Fruit fly (Drosophila melanogaster) whole organism, embryonic: Measurements from ENCODE around the gene Ptp10D.

Experiments used
- ATbp ChIP-seq: fragments of 200-800 bp; sonication (Bioruptor generic); optimal IDR thresholded peaks from 2 replicates; lab custom pipeline; 2017; ENCODE audit warnings: missing biosample characterization, mild to moderate bottlenecking, missing genetic modification characterization, missing genetic modification reagents
- BtbVII ChIP-seq: fragments of 200-800 bp; sonication (Bioruptor generic); optimal IDR thresholded peaks from 3 replicates; lab custom pipeline; 2017; ENCODE audit warnings: missing biosample characterization, mild to moderate bottlenecking, missing genetic modification characterization
- CG10209 ChIP-seq: fragments of 200-800 bp; sonication (Bioruptor generic); optimal IDR thresholded peaks from 3 replicates; lab custom pipeline; 2017; ENCODE audit warnings: missing biosample characterization, mild to moderate bottlenecking, missing genetic modification characterization, missing genetic modification reagents
- CG10274 ChIP-seq: fragments of 200-800 bp; sonication (Bioruptor generic); optimal IDR thresholded peaks from 3 replicates; lab custom pipeline; 2017; ENCODE audit warnings: missing biosample characterization, mild to moderate bottlenecking, missing genetic modification characterization
- CG10321 ChIP-seq: fragments of 200-800 bp; sonication (Bioruptor generic); IDR thresholded peaks from 2 replicates; pipeline ENCODE4 v1.3.6; 2022; ENCODE audit warnings: missing biosample characterization, missing genetic modification characterization
- CG12659 ChIP-seq: fragments of 200-800 bp; sonication (Bioruptor generic); optimal IDR thresholded peaks from 3 replicates; lab custom pipeline; 2017; ENCODE audit warnings: mild to moderate bottlenecking, missing biosample characterization, missing genetic modification reagents, missing genetic modification characterization
- CG13424 ChIP-seq: fragments of 200-800 bp; sonication (Bioruptor generic); optimal IDR thresholded peaks from 2 replicates; lab custom pipeline; 2019; ENCODE audit warnings: missing biosample characterization, mild to moderate bottlenecking, missing genetic modification characterization, moderate library complexity
- CG14014 ChIP-seq: fragments of 200-800 bp; sonication (Bioruptor generic); IDR thresholded peaks from 2 replicates; pipeline ENCODE4 v1.3.6; 2022; ENCODE audit warnings: missing biosample characterization, missing genetic modification characterization
- CG14050 ChIP-seq: fragments of 200-800 bp; sonication (Bioruptor generic); IDR thresholded peaks from 3 replicates; pipeline ENCODE4 v1.3.6; 2022; ENCODE audit warnings: missing biosample characterization, missing genetic modification characterization
- CG15601 ChIP-seq: fragments of 200-800 bp; sonication (Bioruptor generic); optimal IDR thresholded peaks from 3 replicates; lab custom pipeline; 2019; ENCODE audit warnings: missing biosample characterization, mild to moderate bottlenecking, missing genetic modification characterization, moderate library complexity
- CG17359 ChIP-seq: fragments of 200-800 bp; sonication (Bioruptor generic); optimal IDR thresholded peaks from 3 replicates; lab custom pipeline; 2018; ENCODE audit warnings: missing biosample characterization, mild to moderate bottlenecking, missing genetic modification characterization, moderate library complexity
- CG2129 ChIP-seq: fragments of 200-800 bp; sonication (Bioruptor generic); IDR thresholded peaks from 2 replicates; pipeline ENCODE4 v1.3.6; 2022; ENCODE audit warnings: missing biosample characterization, missing genetic modification characterization; ENCODE audit not compliant: partially characterized antibody
- CG2875 ChIP-seq: fragments of 200-800 bp; sonication (Bioruptor generic); optimal IDR thresholded peaks from 2 replicates; lab custom pipeline; 2017; ENCODE audit warnings: missing biosample characterization, mild to moderate bottlenecking, missing genetic modification characterization, missing genetic modification reagents
- CG30431 ChIP-seq: fragments of 200-800 bp; sonication (Bioruptor generic); optimal IDR thresholded peaks from 2 replicates; lab custom pipeline; 2017; ENCODE audit warnings: missing biosample characterization, missing genetic modification characterization
- CG3995 ChIP-seq: fragments of 200-800 bp; sonication (Bioruptor generic); optimal IDR thresholded peaks from 3 replicates; lab custom pipeline; 2016; ENCODE audit warnings: missing biosample characterization, missing genetic modification characterization
- CG4328 ChIP-seq: fragments of 200-800 bp; sonication (Bioruptor generic); optimal IDR thresholded peaks from 3 replicates; lab custom pipeline; 2017; ENCODE audit warnings: missing biosample characterization, missing genetic modification reagents, missing genetic modification characterization
- CG4854 ChIP-seq: fragments of 200-800 bp; sonication (Bioruptor generic); optimal IDR thresholded peaks from 2 replicates; lab custom pipeline; 2016; ENCODE audit warnings: missing biosample characterization, missing genetic modification characterization, inconsistent platforms
- CG6254 ChIP-seq: fragments of 200-800 bp; sonication (Bioruptor generic); optimal IDR thresholded peaks from 3 replicates; lab custom pipeline; 2017; ENCODE audit warnings: mild to moderate bottlenecking, missing biosample characterization, missing genetic modification reagents, missing genetic modification characterization
- CG6765 ChIP-seq: fragments of 200-800 bp; sonication (Bioruptor generic); optimal IDR thresholded peaks from 3 replicates; lab custom pipeline; 2017; ENCODE audit warnings: missing biosample characterization, mild to moderate bottlenecking, missing genetic modification characterization
- CG7839 ChIP-seq: fragments of 200-800 bp; sonication (Bioruptor generic); optimal IDR thresholded peaks from 3 replicates; lab custom pipeline; 2018; ENCODE audit warnings: missing biosample characterization, mild to moderate bottlenecking, missing genetic modification characterization, moderate library complexity
- CG8388 ChIP-seq: fragments of 200-800 bp; sonication (Bioruptor generic); optimal IDR thresholded peaks from 2 replicates; lab custom pipeline; 2019; ENCODE audit warnings: missing biosample characterization, mild to moderate bottlenecking, missing genetic modification characterization, moderate library complexity
- CG8944 ChIP-seq: fragments of 200-800 bp; sonication (Bioruptor generic); optimal IDR thresholded peaks from 3 replicates; lab custom pipeline; 2016; ENCODE audit warnings: missing biosample characterization, missing genetic modification characterization
- CG9727 ChIP-seq: fragments of 200-800 bp; sonication (Bioruptor generic); optimal IDR thresholded peaks from 3 replicates; lab custom pipeline; 2017; ENCODE audit warnings: missing biosample characterization, mild to moderate bottlenecking, missing genetic modification characterization
- CkIIα-i1 ChIP-seq: fragments of 200-800 bp; sonication (Bioruptor generic); IDR thresholded peaks from 2 replicates; pipeline ENCODE4 v1.3.6; 2022; ENCODE audit warnings: missing biosample characterization, missing genetic modification characterization
- Fer2 ChIP-seq: fragments of 200-800 bp; sonication (Bioruptor generic); optimal IDR thresholded peaks from 2 replicates; lab custom pipeline; 2018; ENCODE audit warnings: missing biosample characterization, mild to moderate bottlenecking, missing genetic modification characterization, moderate library complexity
- HLH4C ChIP-seq: fragments of 200-800 bp; sonication (Bioruptor generic); IDR thresholded peaks from 3 replicates; pipeline ENCODE4 v1.3.6; 2022; ENCODE audit warnings: missing biosample characterization, missing genetic modification characterization; ENCODE audit not compliant: partially characterized antibody
- Hr3 ChIP-seq: fragments of 200-800 bp; sonication (Bioruptor generic); optimal IDR thresholded peaks from 3 replicates; lab custom pipeline; 2016; ENCODE audit warnings: missing biosample characterization, missing genetic modification characterization
- Myb ChIP-seq: fragments of 200-800 bp; sonication (Bioruptor generic); optimal IDR thresholded peaks from 2 replicates; lab custom pipeline; 2016; ENCODE audit warnings: missing biosample characterization, missing genetic modification characterization
- NC2α ChIP-seq: fragments of 200-800 bp; sonication (Bioruptor generic); optimal IDR thresholded peaks from 2 replicates; lab custom pipeline; 2016; ENCODE audit warnings: missing biosample characterization, missing genetic modification characterization
- NfI ChIP-seq: fragments of 200-800 bp; sonication (Bioruptor generic); optimal IDR thresholded peaks from 3 replicates; lab custom pipeline; 2018; ENCODE audit warnings: missing biosample characterization, mild to moderate bottlenecking, missing genetic modification characterization, moderate library complexity
- Vsx1 ChIP-seq: fragments of 200-800 bp; sonication (Bioruptor generic); optimal IDR thresholded peaks from 2 replicates; lab custom pipeline; 2017; ENCODE audit warnings: missing biosample characterization, mild to moderate bottlenecking, missing genetic modification characterization, missing genetic modification reagents
- ab ChIP-seq: fragments of 200-800 bp; sonication (Bioruptor generic); optimal IDR thresholded peaks from 2 replicates; lab custom pipeline; 2016; ENCODE audit warnings: missing biosample characterization, missing genetic modification characterization
- bbx ChIP-seq: fragments of 200-800 bp; sonication (Bioruptor generic); IDR thresholded peaks from 2 replicates; pipeline ENCODE4 v1.3.6; 2022; ENCODE audit warnings: missing biosample characterization, missing genetic modification characterization; ENCODE audit not compliant: partially characterized antibody
- caup ChIP-seq: fragments of 200-800 bp; sonication (Bioruptor generic); optimal IDR thresholded peaks from 3 replicates; lab custom pipeline; 2017; ENCODE audit warnings: missing biosample characterization, mild to moderate bottlenecking, missing genetic modification characterization, moderate library complexity; ENCODE audit not compliant: severe bottlenecking
- croc ChIP-seq: fragments of 200-800 bp; sonication (Bioruptor generic); conservative IDR thresholded peaks from 3 replicates; pipeline ENCODE4 v1.3.6; 2022; ENCODE audit warnings: missing biosample characterization, missing genetic modification characterization
- crp ChIP-seq, 2 experiments: fragments of 200-800 bp; sonication (Bioruptor generic); optimal IDR thresholded peaks; 2 replicates in 1 of 2; 3 replicates in 1 of 2; lab custom pipeline; 2017; ENCODE audit warnings: missing biosample characterization in 2 of 2, missing genetic modification characterization in 2 of 2, mild to moderate bottlenecking in 1 of 2, moderate library complexity in 1 of 2
- da ChIP-seq: fragments of 200-800 bp; sonication (Bioruptor generic); optimal IDR thresholded peaks from 2 replicates; lab custom pipeline; 2016; ENCODE audit warnings: missing biosample characterization, missing genetic modification characterization
- en ChIP-seq: fragments of 200-800 bp; sonication (Bioruptor generic); optimal IDR thresholded peaks from 2 replicates; lab custom pipeline; 2016; ENCODE audit warnings: missing biosample characterization, missing genetic modification characterization
- hbn ChIP-seq: fragments of 200-800 bp; sonication (Bioruptor generic); IDR thresholded peaks from 2 replicates; pipeline ENCODE4 v1.3.6; 2022; ENCODE audit warnings: missing biosample characterization, missing genetic modification characterization; ENCODE audit not compliant: partially characterized antibody
- jumu ChIP-seq: fragments of 200-800 bp; sonication (Bioruptor generic); optimal IDR thresholded peaks from 3 replicates; lab custom pipeline; 2016; ENCODE audit warnings: missing biosample characterization, missing genetic modification characterization
- lab ChIP-seq: fragments of 200-800 bp; sonication (Bioruptor generic); optimal IDR thresholded peaks from 3 replicates; lab custom pipeline; 2017; ENCODE audit warnings: missing biosample characterization, missing genetic modification characterization, mild to moderate bottlenecking, moderate library complexity, missing genetic modification reagents
- luna ChIP-seq: fragments of 200-800 bp; sonication (Bioruptor generic); optimal IDR thresholded peaks from 2 replicates; lab custom pipeline; 2016; ENCODE audit warnings: missing biosample characterization, missing genetic modification characterization
- oc ChIP-seq: fragments of 200-800 bp; sonication (Bioruptor generic); optimal IDR thresholded peaks from 2 replicates; lab custom pipeline; 2018; ENCODE audit warnings: missing biosample characterization, mild to moderate bottlenecking, missing genetic modification characterization, moderate library complexity
- p53 ChIP-seq: fragments of 200-800 bp; sonication (Bioruptor generic); optimal IDR thresholded peaks from 2 replicates; lab custom pipeline; 2016; ENCODE audit warnings: missing biosample characterization, missing genetic modification characterization
- pho ChIP-seq: fragments of 200-800 bp; sonication (Bioruptor generic); optimal IDR thresholded peaks from 2 replicates; lab custom pipeline; 2016; ENCODE audit warnings: missing biosample characterization, missing genetic modification characterization
- psq ChIP-seq: fragments of 200-800 bp; sonication (Bioruptor generic); optimal IDR thresholded peaks from 2 replicates; lab custom pipeline; 2017; ENCODE audit warnings: missing biosample characterization, missing genetic modification characterization
- rib ChIP-seq: fragments of 200-800 bp; sonication (Bioruptor generic); IDR thresholded peaks from 2 replicates; pipeline ENCODE4 v1.3.6; 2022; ENCODE audit warnings: missing biosample characterization, missing genetic modification characterization
- sug ChIP-seq: fragments of 200-800 bp; optimal IDR thresholded peaks from 2 replicates; lab custom pipeline; 2019; ENCODE audit warnings: missing biosample characterization, mild to moderate bottlenecking, missing genetic modification characterization, moderate library complexity
- zen ChIP-seq: fragments of 200-800 bp; sonication (Bioruptor generic); optimal IDR thresholded peaks from 3 replicates; lab custom pipeline; 2018; ENCODE audit warnings: missing biosample characterization, mild to moderate bottlenecking, missing genetic modification characterization, moderate library complexity

Gene Ptp10D

dm6 chrX:11678539-11679040 is 56.8 kb downstream of the Ptp10D start, which contains the start of the genes Vlet and bif (continued):
- TF ChIP-seq da (GFP tag; lab: Kevin White, UChicago) (no peak), CG13424 (tag; lab: Kevin White, UChicago) (peak; percentile 78), CG2129 (0 out of 2 replicates have a peak, but pooled peaks have one; percentile 18), CG10209 (GFP tag; lab: Kevin White, UChicago) (peak; percentile 50), CG2875 (GFP tag; lab: Kevin White, UChicago) (no peak), CG17359 (tag; lab: Kevin White, UChicago) (peak; percentile 47), zen (peak; percentile 62), lab (no peak), CG14050 (GFP tag; lab: Robert Waterston, UW) (no peak), CG6765 (GFP tag; lab: Kevin White, UChicago) (peak; percentile 28), hbn (GFP tag; lab: Robert Waterston, UW) (peak; percentile 36; the same call in 1 of the 2 replicates), Fer2 (tag; lab: Kevin White, UChicago) (peak; percentile 25), BtbVII (peak; percentile 58), CG15601 (peak; percentile 45), ATbp (GFP tag; lab: Kevin White, UChicago) (peak; percentile 41), p53 (GFP tag; lab: Kevin White, UChicago) (no peak), psq (GFP tag; lab: Kevin White, UChicago) (no peak), crp (GFP tag; optimal IDR thresholded peaks at IDR 0.05; lab: Kevin White, UChicago) (no peak), caup (GFP tag; lab: Kevin White, UChicago) (peak; percentile 64), CG8944 (peak; percentile 52), CG10321 (GFP tag; lab: Robert Waterston, UW) (no peak), CkIIα-i1 (GFP tag; lab: Robert Waterston, UW) (no peak), CG3995 (GFP tag; lab: Kevin White, UChicago) (peak; percentile 18), NfI (GFP tag; lab: Kevin White, UChicago) (peak; percentile 75), pho (GFP tag; lab: Kevin White, UChicago) (peak; percentile 39), CG14014 (GFP tag; lab: Robert Waterston, UW) (0 out of 2 replicates have a peak, but pooled peaks have one; percentile 41), CG4854 (GFP tag; lab: Kevin White, UChicago) (no peak), oc (tag; lab: Kevin White, UChicago) (peak; percentile 39), CG9727 (GFP tag; lab: Kevin White, UChicago) (peak; percentile 78), NC2α (no peak), CG10274 (GFP tag; lab: Kevin White, UChicago) (peak; percentile 48), CG12659 (peak; percentile 71), Vsx1 (no peak), CG30431 (GFP tag; lab: Kevin White, UChicago) (peak; percentile 32), HLH4C (GFP tag; lab: Robert Waterston, UW) (peak; percentile 57; the same call in 2 of the 3 replicates), jumu (peak; percentile 25), Myb (GFP tag; lab: Kevin White, UChicago) (peak; percentile 27), sug (peak; percentile 69), ab (GFP tag; lab: Kevin White, UChicago) (no peak), CG7839 (peak; percentile 72), en (no peak), rib (GFP tag; lab: Robert Waterston, UW) (no peak), CG6254 (GFP tag; lab: Kevin White, UChicago) (peak; percentile 9), Hr3 (GFP tag; lab: Kevin White, UChicago) (peak; percentile 75), CG8388 (peak; percentile 73), croc (GFP tag; lab: Robert Waterston, UW) (peak; percentile 23; the same call in 2 of the 3 replicates), CG4328 (peak; percentile 62), bbx (GFP tag; lab: Robert Waterston, UW) (peak; percentile 55), luna (no peak)
